Fruit fly (Drosophila melanogaster): ENCODE measurements around the gene CG14431.

The CG14431 gene

DNA sequence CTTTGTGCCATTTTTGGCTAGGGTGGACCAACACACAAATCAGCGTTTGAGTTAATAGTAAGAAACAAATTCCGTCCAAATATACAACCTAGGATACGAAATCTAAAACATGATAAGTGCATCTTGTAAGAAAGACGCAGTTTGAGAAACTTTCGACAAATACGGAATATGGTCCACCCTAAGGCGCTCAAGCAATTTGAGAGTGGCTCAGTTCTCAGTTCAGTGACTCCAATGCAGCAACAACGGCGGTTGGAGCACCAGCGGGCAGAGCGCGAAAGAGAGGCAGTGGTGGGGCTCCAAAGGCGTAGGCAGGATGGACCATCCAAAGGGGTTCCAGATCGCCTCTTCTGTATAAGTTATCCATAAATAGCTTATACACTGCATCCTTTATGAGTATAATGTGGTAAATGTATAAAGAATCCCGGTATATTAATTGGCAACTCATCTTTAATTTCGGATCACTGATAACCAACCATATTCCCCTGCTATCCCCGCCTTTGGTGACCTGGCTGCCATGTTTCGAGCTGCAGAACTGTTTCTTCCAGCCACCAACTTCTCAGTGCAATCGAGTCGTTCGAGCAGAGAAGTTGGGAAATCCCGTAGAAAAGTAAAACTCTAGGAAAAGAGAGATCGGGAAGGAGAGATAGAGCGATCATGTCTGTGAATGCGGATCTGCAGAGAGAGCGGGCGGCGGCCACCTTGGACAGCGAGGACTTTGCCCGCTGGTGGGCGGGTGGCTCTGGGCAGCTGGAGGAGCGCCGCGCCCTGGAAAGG, 61.5 kb downstream of the CG14431 start, which contains the start of gene CG4586:
CG4586 (plus strand) TSS at position 555 of the 774 bp plus-strand sequence.
- TF ChIP-seq CTCF (optimal IDR thresholded peaks at IDR 0.05) (no peak), CG8478 (optimal IDR thresholded peaks at IDR 0.05) (no peak)

- TF ChIP-seq CTCF (optimal IDR thresholded peaks at IDR 0.05), result peak in 1 of 2 experiments; percentile 37
- no peak for TF ChIP-seq CG8478 (optimal IDR thresholded peaks at IDR 0.05)
These were observed 65.3 kb downstream of the CG14431 start, which contains the start of gene CG3040 for dm6 chrX:6973340-6973739. TSS of gene CG3040 (minus strand) at chrX:6973393.

DNA sequence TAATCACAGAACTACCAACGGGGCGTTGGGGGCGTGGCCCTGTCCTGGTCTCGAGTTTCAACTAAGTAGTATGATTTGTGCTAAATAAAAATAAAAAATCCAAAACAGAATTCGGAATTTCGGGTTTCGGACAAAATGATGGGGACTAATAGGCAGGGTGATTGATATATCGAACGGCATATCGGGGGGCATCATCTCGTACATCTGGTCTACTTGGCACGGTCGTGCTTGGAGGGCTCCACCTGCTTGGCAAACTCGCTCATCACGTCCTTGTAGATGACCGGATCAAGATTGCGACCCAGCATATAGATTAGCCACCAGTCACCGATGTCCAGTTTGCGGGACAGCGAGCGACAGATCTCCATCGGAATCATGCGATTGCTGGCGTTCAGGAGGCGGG, 66.1 kb downstream of the CG14431 start:
- TF ChIP-seq CTCF (optimal IDR thresholded peaks at IDR 0.05), result no peak
- no peak for TF ChIP-seq CG8478 (optimal IDR thresholded peaks at IDR 0.05)

DNA sequence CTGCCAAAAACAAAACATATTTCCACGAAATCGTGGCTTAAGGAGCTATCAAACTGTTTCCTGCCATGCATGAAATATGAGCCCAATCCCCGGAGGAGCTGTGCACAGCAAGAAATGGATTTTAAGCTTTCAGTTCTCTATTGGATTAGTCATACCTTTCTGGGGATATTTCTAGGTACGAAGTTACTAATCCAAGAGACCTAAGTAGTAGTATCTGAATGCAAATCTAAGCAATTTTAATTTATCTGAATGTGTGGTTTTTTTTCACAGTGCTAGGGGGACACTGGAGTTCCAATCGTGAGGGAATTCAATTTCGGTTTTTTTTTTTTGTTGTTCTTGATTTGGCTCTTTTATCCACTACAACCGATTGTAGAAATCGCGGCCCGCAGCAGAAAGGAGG, 68.3 kb downstream of the CG14431 start:
- TF ChIP-seq CTCF (optimal IDR thresholded peaks at IDR 0.05), result no peak
- TF ChIP-seq CG8478 (optimal IDR thresholded peaks at IDR 0.05), result no peak

dm6 chrX:6976911-6977310, 68.8 kb downstream of the CG14431 start:
- no peak for TF ChIP-seq CG8478 (optimal IDR thresholded peaks at IDR 0.05)
- TF ChIP-seq CTCF (optimal IDR thresholded peaks at IDR 0.05), result no peak

DNA sequence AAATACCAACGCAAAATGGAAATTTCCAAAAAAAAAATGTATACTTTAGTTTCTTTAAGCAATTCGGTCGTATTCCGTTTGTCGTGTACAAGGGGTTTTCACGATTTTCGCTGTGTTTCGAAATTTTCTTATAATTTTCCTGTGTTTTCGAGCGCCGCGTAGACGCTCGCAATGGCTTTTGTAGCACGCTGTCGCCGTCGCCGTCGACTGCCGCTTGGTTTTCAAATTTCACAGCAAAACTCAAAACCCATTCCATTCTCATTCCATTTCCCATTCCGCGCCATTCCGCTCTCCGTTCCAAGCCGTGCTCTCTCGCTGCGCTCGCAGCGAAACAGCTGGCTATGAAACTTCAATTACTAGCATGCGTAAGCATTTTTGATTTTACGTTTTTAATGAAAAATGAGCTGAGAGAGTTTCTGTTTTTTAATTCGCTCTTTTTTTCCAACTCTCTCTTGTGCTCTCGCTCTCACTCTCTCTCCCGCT, 73.4 kb downstream of the CG14431 start:
- no peak for TF ChIP-seq CTCF (optimal IDR thresholded peaks at IDR 0.05)
- no peak for TF ChIP-seq CG8478 (optimal IDR thresholded peaks at IDR 0.05)

DNA sequence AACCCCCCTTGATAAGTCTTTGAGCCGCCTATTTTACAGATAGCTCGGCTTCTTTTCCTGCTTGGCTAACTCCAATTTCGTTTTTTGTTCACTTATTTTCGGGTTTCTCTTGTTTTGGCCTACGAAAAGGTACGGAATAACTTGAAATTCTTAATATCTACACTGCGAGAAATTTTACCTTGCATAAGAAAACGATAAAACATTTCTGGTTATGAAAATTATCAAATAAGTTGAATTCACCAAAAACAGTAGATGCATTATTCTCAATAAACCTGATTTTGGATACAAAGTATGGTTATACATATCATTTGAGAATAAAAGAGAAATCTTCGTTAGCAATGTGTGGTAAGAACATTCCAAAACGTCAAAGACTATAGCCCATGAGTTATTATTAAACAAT, 74.0 kb downstream of the CG14431 start:
- TF ChIP-seq CTCF (optimal IDR thresholded peaks at IDR 0.05) (no peak), CG8478 (optimal IDR thresholded peaks at IDR 0.05) (no peak)

DNA sequence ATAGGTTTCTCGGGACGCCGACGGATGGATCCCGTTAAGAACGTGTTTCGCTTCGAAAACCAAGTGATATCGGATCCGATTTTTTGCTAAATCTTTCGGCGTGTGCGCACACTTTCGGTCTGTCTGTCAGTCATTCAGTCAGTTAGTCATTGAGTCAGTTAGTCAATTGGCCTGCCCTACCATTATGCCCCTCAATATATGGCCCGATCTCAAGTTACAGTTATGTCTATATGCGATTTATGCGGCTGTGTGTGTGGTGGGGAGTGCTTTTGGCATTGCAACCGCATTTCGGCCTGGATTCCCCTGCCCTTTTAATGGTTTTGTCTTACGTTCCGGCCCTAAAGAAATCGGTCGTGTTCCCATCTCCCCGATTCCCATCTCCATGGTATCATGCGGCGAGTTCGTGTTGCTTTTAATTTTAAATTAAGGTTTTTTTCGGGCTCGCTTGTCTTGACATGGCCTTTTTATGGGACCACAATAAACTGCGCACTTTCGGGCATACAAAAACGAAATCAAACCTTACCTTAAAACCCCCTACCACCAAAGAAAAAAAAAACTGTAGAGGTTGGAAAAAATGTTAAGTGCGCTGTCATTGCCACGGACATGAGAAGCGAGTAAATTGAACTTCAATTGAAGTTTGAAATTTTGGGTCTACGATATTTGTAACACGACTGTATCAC, 74.8 kb downstream of the CG14431 start:
- TF ChIP-seq CG8478 (optimal IDR thresholded peaks at IDR 0.05) (no peak), CTCF (optimal IDR thresholded peaks at IDR 0.05) (no peak)

- TF ChIP-seq CTCF (optimal IDR thresholded peaks at IDR 0.05), result no peak
- TF ChIP-seq CG8478 (optimal IDR thresholded peaks at IDR 0.05), result no peak
These were observed 75.6 kb downstream of the CG14431 start for dm6 chrX:6983500-6984320.

DNA sequence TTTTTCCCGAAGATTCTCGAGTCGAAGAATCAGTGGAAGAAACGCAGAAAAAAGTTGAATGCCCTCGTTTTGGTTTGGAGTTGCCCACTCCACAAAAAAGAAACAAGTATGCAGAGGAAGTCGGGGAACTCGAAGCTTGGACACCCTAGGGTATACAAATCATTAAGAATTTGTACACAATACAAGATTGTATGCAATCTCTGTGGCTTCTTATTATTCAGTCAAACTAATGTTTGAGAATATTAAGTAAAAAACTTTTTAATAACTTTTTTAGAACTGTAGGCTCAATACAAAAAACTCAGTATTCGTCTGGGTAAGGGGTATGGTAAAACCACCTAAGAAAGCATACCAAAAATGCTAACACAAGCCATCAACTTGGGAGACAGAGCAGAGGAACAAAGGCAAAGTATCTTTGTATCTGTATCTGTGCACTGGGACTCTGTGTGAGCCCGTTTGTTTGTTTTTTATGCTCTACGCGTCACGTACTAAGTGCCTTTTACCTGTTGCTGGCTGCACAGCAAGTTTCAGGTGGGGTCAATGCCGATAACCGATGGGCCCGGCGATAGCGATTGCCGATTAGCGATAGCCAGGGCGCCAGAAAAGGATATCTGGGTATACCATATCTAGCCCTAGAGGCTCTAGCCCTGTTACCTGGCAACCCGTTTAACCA, 77.2 kb downstream of the CG14431 start:
- TF ChIP-seq CTCF (optimal IDR thresholded peaks at IDR 0.05), result no peak
- TF ChIP-seq CG8478 (optimal IDR thresholded peaks at IDR 0.05), result no peak

- TF ChIP-seq CTCF (optimal IDR thresholded peaks at IDR 0.05) (no peak), CG8478 (optimal IDR thresholded peaks at IDR 0.05) (no peak)
These were observed 78.1 kb downstream of the CG14431 start, which contains the start of gene bou for dm6 chrX:6985980-6986827. TSS of gene bou (plus strand) at chrX:6986486.

dm6 chrX:6987091-6987490, 79.0 kb downstream of the CG14431 start:
- no peak for TF ChIP-seq CTCF (optimal IDR thresholded peaks at IDR 0.05)

dm6 chrX:6988082-6988481, 80.0 kb downstream of the CG14431 start:
- TF ChIP-seq CG8478 (optimal IDR thresholded peaks at IDR 0.05) (no peak), CTCF (optimal IDR thresholded peaks at IDR 0.05) (no peak)
